Fruit fly (Drosophila melanogaster) whole organism, pupa: ENCODE data around the gene Tnpo-SR.

Experiments used
- CG10348 ChIP-seq: fragments of 200-800 bp; sonication (Bioruptor generic); IDR thresholded peaks from 2 replicates; pipeline ENCODE4 v1.3.6; 2022; ENCODE audit warnings: missing biosample characterization, missing genetic modification characterization
- CG12605 ChIP-seq: fragments of 200-800 bp; sonication (Bioruptor generic); IDR thresholded peaks from 2 replicates; pipeline ENCODE4 v1.3.6; 2022; ENCODE audit warnings: missing biosample characterization, missing genetic modification characterization
- CG13204 ChIP-seq: fragments of 200-800 bp; sonication (Bioruptor generic); optimal IDR thresholded peaks from 2 replicates; lab custom pipeline; 2018; ENCODE audit warnings: missing biosample characterization, mild to moderate bottlenecking, missing genetic modification characterization, moderate library complexity
- CG14655 ChIP-seq: fragments of 200-800 bp; sonication (Bioruptor generic); optimal IDR thresholded peaks from 3 replicates; lab custom pipeline; 2017; ENCODE audit warnings: mild to moderate bottlenecking, missing biosample characterization, missing genetic modification reagents, missing genetic modification characterization
- CG15710 ChIP-seq: fragments of 200-800 bp; sonication (Bioruptor generic); optimal IDR thresholded peaks from 2 replicates; lab custom pipeline; 2018; ENCODE audit warnings: missing biosample characterization, mild to moderate bottlenecking, missing genetic modification characterization, moderate library complexity
- CG17806 ChIP-seq: fragments of 200-800 bp; sonication (Bioruptor generic); optimal IDR thresholded peaks from 2 replicates; lab custom pipeline; 2018; ENCODE audit warnings: missing biosample characterization, mild to moderate bottlenecking, missing genetic modification characterization, moderate library complexity
- CG32121 ChIP-seq: fragments of 200-800 bp; sonication (Bioruptor generic); IDR thresholded peaks from 2 replicates; pipeline ENCODE4 v1.3.6; 2022; ENCODE audit warnings: missing biosample characterization, missing genetic modification characterization
- CG34367 ChIP-seq: fragments of 200-800 bp; sonication (Bioruptor generic); optimal IDR thresholded peaks from 2 replicates; lab custom pipeline; 2018; ENCODE audit warnings: missing biosample characterization, mild to moderate bottlenecking, missing genetic modification characterization
- CG4496 ChIP-seq: fragments of 200-800 bp; sonication (Bioruptor generic); IDR thresholded peaks from 3 replicates; pipeline ENCODE4 v1.3.6; 2022; ENCODE audit warnings: missing biosample characterization, missing genetic modification characterization
- CG8159 ChIP-seq: fragments of 200-800 bp; sonication (Bioruptor generic); optimal IDR thresholded peaks from 3 replicates; lab custom pipeline; 2018; ENCODE audit warnings: missing biosample characterization, mild to moderate bottlenecking, missing genetic modification characterization, moderate library complexity
- CG8301 ChIP-seq: fragments of 200-800 bp; sonication (Bioruptor generic); optimal IDR thresholded peaks from 2 replicates; lab custom pipeline; 2018; ENCODE audit warnings: missing biosample characterization, mild to moderate bottlenecking, missing genetic modification characterization
- CG9948 ChIP-seq: fragments of 200-800 bp; sonication (Bioruptor generic); optimal IDR thresholded peaks from 2 replicates; lab custom pipeline; 2018; ENCODE audit warnings: missing biosample characterization, mild to moderate bottlenecking, missing genetic modification characterization, moderate library complexity
- D1 ChIP-seq: fragments of 200-800 bp; sonication (Bioruptor generic); optimal IDR thresholded peaks from 2 replicates; lab custom pipeline; 2018; ENCODE audit warnings: missing biosample characterization, mild to moderate bottlenecking, missing genetic modification characterization, moderate library complexity
- EcR ChIP-seq: fragments of 200-800 bp; sonication (Bioruptor generic); optimal IDR thresholded peaks from 3 replicates; lab custom pipeline; 2019; ENCODE audit warnings: missing biosample characterization, missing genetic modification characterization, mild to moderate bottlenecking, moderate library complexity, missing genetic modification reagents
- Ets98B ChIP-seq: fragments of 200-800 bp; sonication (Bioruptor generic); IDR thresholded peaks from 2 replicates; pipeline ENCODE4 v1.3.6; 2022; ENCODE audit warnings: missing biosample characterization, missing genetic modification characterization
- Pif1A ChIP-seq: fragments of 200-800 bp; sonication (Bioruptor generic); optimal IDR thresholded peaks from 3 replicates; lab custom pipeline; 2016; ENCODE audit warnings: missing biosample characterization, missing genetic modification characterization
- Pif1B ChIP-seq: fragments of 200-800 bp; sonication (Bioruptor generic); optimal IDR thresholded peaks from 3 replicates; lab custom pipeline; 2016; ENCODE audit warnings: missing biosample characterization, missing genetic modification characterization
- Snoo ChIP-seq: fragments of 200-800 bp; sonication (Bioruptor generic); optimal IDR thresholded peaks from 3 replicates; lab custom pipeline; 2017; ENCODE audit warnings: missing biosample characterization, mild to moderate bottlenecking, missing genetic modification characterization, inconsistent platforms
- fd96Ca ChIP-seq: fragments of 200-800 bp; sonication (Bioruptor generic); IDR thresholded peaks from 3 replicates; pipeline ENCODE4 v1.3.6; 2022; ENCODE audit warnings: missing biosample characterization, missing genetic modification characterization
- gl ChIP-seq: fragments of 200-800 bp; sonication (Bioruptor generic); optimal IDR thresholded peaks from 2 replicates; lab custom pipeline; 2018; ENCODE audit warnings: missing biosample characterization, mild to moderate bottlenecking, missing genetic modification characterization
- rn ChIP-seq: fragments of 200-800 bp; sonication (Bioruptor generic); IDR thresholded peaks from 2 replicates; pipeline ENCODE4 v1.3.6; 2022; ENCODE audit warnings: missing biosample characterization, missing genetic modification characterization

The Tnpo-SR gene

dm6 chr2L:2799909-2800478, 40.3 kb downstream of the Tnpo-SR start, which contains the start of gene Syt1:
Syt1 (minus strand) TSS chr2L:2799979.
- TF ChIP-seq CG8159 (tag; lab: Kevin White, UChicago) (no peak), Ets98B (GFP tag; lab: Robert Waterston, UW) (no peak), D1 (tag; lab: Kevin White, UChicago) (no peak), fd96Ca (no peak), CG4496 (GFP tag; lab: Robert Waterston, UW) (0 out of 3 replicates have a peak, but pooled peaks have one; percentile 9), Pif1A (peak; percentile 0), EcR (no peak), CG14655 (no peak), gl (no peak), CG12605 (GFP tag; lab: Robert Waterston, UW) (no peak), CG13204 (no peak)

dm6 chr2L:2800956-2801776, 41.4 kb downstream of the Tnpo-SR start:
- TF ChIP-seq CG17806 (tag; lab: Kevin White, UChicago) = no peak
- TF ChIP-seq CG9948 (tag; lab: Kevin White, UChicago) = no peak
- no peak for TF ChIP-seq fd96Ca
- TF ChIP-seq Ets98B (GFP tag; lab: Robert Waterston, UW) = no peak
- no peak for TF ChIP-seq CG15710 (tag; lab: Kevin White, UChicago)
- TF ChIP-seq Pif1A = no peak
- TF ChIP-seq Snoo (tag; lab: Kevin White, UChicago) = no peak
- no peak for TF ChIP-seq Pif1B (GFP tag; lab: Kevin White, UChicago)
- no peak for TF ChIP-seq D1 (tag; lab: Kevin White, UChicago)
- no peak for TF ChIP-seq CG12605 (GFP tag; lab: Robert Waterston, UW)
- no peak for TF ChIP-seq CG32121 (GFP tag; lab: Robert Waterston, UW)

dm6 chr2L:2802527-2802926, 42.8 kb downstream of the Tnpo-SR start:
- TF ChIP-seq Snoo (tag; lab: Kevin White, UChicago) (peak; percentile 25), EcR (peak; percentile 27), CG9948 (tag; lab: Kevin White, UChicago) (no peak), Pif1A (peak; percentile 39), CG8301 (tag; lab: Kevin White, UChicago) (peak; percentile 46), CG32121 (GFP tag; lab: Robert Waterston, UW) (no peak), rn (GFP tag; lab: Robert Waterston, UW) (no peak), CG14655 (peak; percentile 64), Pif1B (GFP tag; lab: Kevin White, UChicago) (peak; percentile 24), CG8159 (tag; lab: Kevin White, UChicago) (peak; percentile 36), CG12605 (GFP tag; lab: Robert Waterston, UW) (peak; percentile 68; the same call in 1 of the 2 replicates), gl (peak; percentile 87), CG13204 (peak; percentile 79), CG4496 (GFP tag; lab: Robert Waterston, UW) (peak; percentile 45; the same call in 1 of the 3 replicates), Ets98B (GFP tag; lab: Robert Waterston, UW) (peak; percentile 51; the same call in 1 of the 2 replicates), CG34367 (tag; lab: Kevin White, UChicago) (peak; percentile 46), D1 (tag; lab: Kevin White, UChicago) (no peak), CG15710 (tag; lab: Kevin White, UChicago) (peak; percentile 35), fd96Ca (peak; percentile 46; the same call in 1 of the 3 replicates), CG17806 (tag; lab: Kevin White, UChicago) (peak; percentile 28), CG10348 (no peak)

dm6 chr2L:2804634-2805311, 45.0 kb downstream of the Tnpo-SR start, which contains the start of gene daw:
daw (plus strand) TSS chr2L:2805261.
- no peak for TF ChIP-seq CG15710 (tag; lab: Kevin White, UChicago)
- TF ChIP-seq CG8159 (tag; lab: Kevin White, UChicago) = peak; percentile 27
- TF ChIP-seq Pif1B (GFP tag; lab: Kevin White, UChicago) = peak; percentile 79
- TF ChIP-seq fd96Ca = no peak
- peak; percentile 41 for TF ChIP-seq CG34367 (tag; lab: Kevin White, UChicago)
- peak; percentile 55 for TF ChIP-seq CG14655
- TF ChIP-seq CG17806 (tag; lab: Kevin White, UChicago) = peak; percentile 10
- TF ChIP-seq gl = peak; percentile 88
- TF ChIP-seq CG10348 = no peak
- TF ChIP-seq rn (GFP tag; lab: Robert Waterston, UW) = no peak
- peak; percentile 99 for TF ChIP-seq CG13204
- TF ChIP-seq CG9948 (tag; lab: Kevin White, UChicago) = no peak
- TF ChIP-seq CG4496 (GFP tag; lab: Robert Waterston, UW) = peak; percentile 85
- 0 out of 2 replicates have a peak, but pooled peaks have one; percentile 26 for TF ChIP-seq CG32121 (GFP tag; lab: Robert Waterston, UW)
- peak; percentile 77 for TF ChIP-seq Pif1A
- no peak for TF ChIP-seq D1 (tag; lab: Kevin White, UChicago)
- peak; percentile 42 for TF ChIP-seq CG8301 (tag; lab: Kevin White, UChicago)
- TF ChIP-seq CG12605 (GFP tag; lab: Robert Waterston, UW) = peak; percentile 61
- TF ChIP-seq EcR = peak; percentile 27
- peak; percentile 49 for TF ChIP-seq Snoo (tag; lab: Kevin White, UChicago)
- TF ChIP-seq Ets98B (GFP tag; lab: Robert Waterston, UW) = peak; percentile 72
